Fruit fly (Drosophila melanogaster) whole organism, embryonic: ENCODE results near the gene Ir92a.
A peak's percentile ranks its signal among the peaks of the same experiment; 100 is the strongest.

Experiments
- CG11504 ChIP-seq: fragments of 200-800 bp; sonication (Bioruptor generic); optimal IDR thresholded peaks from 3 replicates; lab custom pipeline; 2019; ENCODE audit warnings: missing biosample characterization, mild to moderate bottlenecking, missing genetic modification characterization, moderate library complexity
- CG12391 ChIP-seq: fragments of 200-800 bp; sonication (Bioruptor generic); optimal IDR thresholded peaks from 3 replicates; lab custom pipeline; 2018; ENCODE audit warnings: missing biosample characterization, mild to moderate bottlenecking, missing genetic modification characterization, moderate library complexity
- CG13424 ChIP-seq: fragments of 200-800 bp; sonication (Bioruptor generic); optimal IDR thresholded peaks from 2 replicates; lab custom pipeline; 2019; ENCODE audit warnings: missing biosample characterization, mild to moderate bottlenecking, missing genetic modification characterization, moderate library complexity
- CG14667 ChIP-seq: fragments of 200-800 bp; sonication (Bioruptor generic); IDR thresholded peaks from 2 replicates; pipeline ENCODE4 v1.3.6; 2022; ENCODE audit warnings: missing biosample characterization, missing genetic modification characterization
- CG2116 ChIP-seq: fragments of 200-800 bp; sonication (Bioruptor generic); optimal IDR thresholded peaks from 3 replicates; lab custom pipeline; 2018; ENCODE audit warnings: missing biosample characterization, mild to moderate bottlenecking, missing genetic modification characterization
- CG2202 ChIP-seq: fragments of 200-800 bp; sonication (Bioruptor generic); optimal IDR thresholded peaks from 2 replicates; lab custom pipeline; 2018; ENCODE audit warnings: missing biosample characterization, mild to moderate bottlenecking, missing genetic modification characterization
- CG2875 ChIP-seq: fragments of 200-800 bp; sonication (Bioruptor generic); optimal IDR thresholded peaks from 2 replicates; lab custom pipeline; 2017; ENCODE audit warnings: missing biosample characterization, mild to moderate bottlenecking, missing genetic modification characterization, missing genetic modification reagents
- CG32772 ChIP-seq: fragments of 200-800 bp; sonication (Bioruptor generic); IDR thresholded peaks from 2 replicates; pipeline ENCODE4 v1.3.6; 2022; ENCODE audit warnings: missing biosample characterization, missing genetic modification characterization
- CG3281 ChIP-seq: fragments of 200-800 bp; sonication (Bioruptor generic); optimal IDR thresholded peaks from 3 replicates; lab custom pipeline; 2017; ENCODE audit warnings: missing biosample characterization, mild to moderate bottlenecking, missing genetic modification characterization
- CG4328 ChIP-seq: fragments of 200-800 bp; sonication (Bioruptor generic); optimal IDR thresholded peaks from 3 replicates; lab custom pipeline; 2017; ENCODE audit warnings: missing biosample characterization, missing genetic modification reagents, missing genetic modification characterization
- CG6689 ChIP-seq: fragments of 200-800 bp; sonication (Bioruptor generic); IDR thresholded peaks from 2 replicates; pipeline ENCODE4 v1.3.6; 2022; ENCODE audit warnings: missing biosample characterization, missing genetic modification characterization
- CTCF ChIP-seq: fragments of 200-800 bp; sonication (Bioruptor generic); optimal IDR thresholded peaks from 2 replicates; lab custom pipeline; 2017; ENCODE audit warnings: missing biosample characterization, mild to moderate bottlenecking, missing genetic modification characterization, moderate library complexity
- D ChIP-seq, 2 experiments: fragments of 200-800 bp in 1 of 2; fragments of >200 bp in 1 of 2; sonication (Bioruptor generic) in 1 of 2; optimal IDR thresholded peaks; 2 replicates in 1 of 2; 3 replicates in 1 of 2; lab custom pipeline; 2017; ENCODE audit warnings: mild to moderate bottlenecking in 1 of 2, missing biosample characterization in 1 of 2, missing genetic modification characterization in 1 of 2, missing genetic modification reagents in 1 of 2
- Dbx ChIP-seq: fragments of 200-800 bp; sonication (Bioruptor generic); IDR thresholded peaks from 3 replicates; pipeline ENCODE4 v1.3.6; 2022; ENCODE audit warnings: missing biosample characterization, missing genetic modification characterization
- Deaf1 ChIP-seq: fragments of 200-800 bp; optimal IDR thresholded peaks from 3 replicates; lab custom pipeline; 2019; ENCODE audit warnings: missing biosample characterization, mild to moderate bottlenecking, missing genetic modification characterization, moderate library complexity
- Drgx ChIP-seq: fragments of 200-800 bp; sonication (Bioruptor generic); IDR thresholded peaks from 2 replicates; pipeline ENCODE4 v1.3.6; 2022; ENCODE audit warnings: missing biosample characterization, missing genetic modification characterization
- Eip74EF ChIP-seq, 2 experiments: fragments of 200-800 bp in 1 of 2; fragments of >200 bp in 1 of 2; sonication (Bioruptor generic) in 1 of 2; optimal IDR thresholded peaks; 2 replicates each; lab custom pipeline; 2017 to 2019; ENCODE audit warnings: missing biosample characterization in 2 of 2, missing genetic modification characterization in 2 of 2, mild to moderate bottlenecking in 1 of 2, moderate library complexity in 1 of 2
- Ets65A ChIP-seq: fragments of 200-800 bp; sonication (Bioruptor generic); peaks from one replicate; lab custom pipeline; 2016; ENCODE audit warnings: missing biosample characterization, missing genetic modification characterization
- GATAe ChIP-seq: fragments of 200-800 bp; sonication (Bioruptor generic); conservative IDR thresholded peaks from 2 replicates; pipeline ENCODE4 v1.3.6; 2022; ENCODE audit warnings: missing biosample characterization, missing genetic modification characterization
- Gug ChIP-seq: fragments of 200-800 bp; sonication (Bioruptor generic); IDR thresholded peaks from 4 replicates; pipeline ENCODE4 v1.3.6; 2022; ENCODE audit warnings: missing biosample characterization, missing genetic modification characterization
- Hand ChIP-seq: fragments of 200-800 bp; sonication (Bioruptor generic); optimal IDR thresholded peaks from 2 replicates; lab custom pipeline; 2017; ENCODE audit warnings: mild to moderate bottlenecking, missing biosample characterization, missing genetic modification reagents, missing genetic modification characterization
- Hsf ChIP-seq: fragments of 200-800 bp; sonication (Bioruptor generic); optimal IDR thresholded peaks from 3 replicates; lab custom pipeline; 2016; ENCODE audit warnings: missing biosample characterization, missing genetic modification characterization
- MTF-1 ChIP-seq: fragments of 200-800 bp; sonication (Bioruptor generic); optimal IDR thresholded peaks from 2 replicates; lab custom pipeline; 2018; ENCODE audit warnings: missing biosample characterization, mild to moderate bottlenecking, missing genetic modification characterization, borderline replicate concordance
- Meics ChIP-seq: fragments of 200-800 bp; sonication (Bioruptor generic); optimal IDR thresholded peaks from 2 replicates; lab custom pipeline; 2017; ENCODE audit warnings: missing biosample characterization, mild to moderate bottlenecking, missing genetic modification characterization
- Oli ChIP-seq: fragments of 200-800 bp; sonication (Bioruptor generic); optimal IDR thresholded peaks from 2 replicates; lab custom pipeline; 2018; ENCODE audit warnings: missing biosample characterization, mild to moderate bottlenecking, missing genetic modification characterization, moderate library complexity
- Pdp1 ChIP-seq, 2 experiments: fragments of 200-800 bp; sonication (Bioruptor generic); optimal IDR thresholded peaks; 3 replicates each; lab custom pipeline; 2016; ENCODE audit warnings: missing biosample characterization in 2 of 2, missing genetic modification characterization in 2 of 2, mild to moderate bottlenecking in 1 of 2, moderate library complexity in 1 of 2
- Sry-δ ChIP-seq: fragments of 200-800 bp; sonication (Bioruptor generic); optimal IDR thresholded peaks from 2 replicates; lab custom pipeline; 2016; ENCODE audit warnings: missing biosample characterization, missing genetic modification characterization
- Stat92E ChIP-seq, 3 experiments: fragments of >200 bp in 2 of 3; fragments of 200-800 bp in 1 of 3; sonication (Bioruptor generic) in 1 of 3; optimal IDR thresholded peaks; 2 replicates each; lab custom pipeline; 2017 to 2019; ENCODE audit warnings: missing biosample characterization in 3 of 3, missing genetic modification characterization in 3 of 3, mild to moderate bottlenecking in 1 of 3, moderate library complexity in 1 of 3
- abd-A ChIP-seq: fragments of 200-800 bp; sonication (Bioruptor generic); optimal IDR thresholded peaks from 3 replicates; lab custom pipeline; 2019; ENCODE audit warnings: missing biosample characterization, mild to moderate bottlenecking, missing genetic modification characterization, moderate library complexity
- bsh ChIP-seq, 2 experiments: fragments of 200-800 bp; sonication (Bioruptor generic); optimal IDR thresholded peaks; 2 replicates each; lab custom pipeline; 2017 to 2018; ENCODE audit warnings: mild to moderate bottlenecking in 2 of 2, missing biosample characterization in 2 of 2, missing genetic modification characterization in 2 of 2, moderate library complexity in 1 of 2
- cg ChIP-seq: fragments of 200-800 bp; sonication (Bioruptor generic); optimal IDR thresholded peaks from 3 replicates; lab custom pipeline; 2019; ENCODE audit warnings: missing biosample characterization, mild to moderate bottlenecking, missing genetic modification characterization, moderate library complexity
- dmrt99B ChIP-seq: fragments of 200-800 bp; sonication (Bioruptor generic); optimal IDR thresholded peaks from 2 replicates; lab custom pipeline; 2018; ENCODE audit warnings: missing biosample characterization, mild to moderate bottlenecking, missing genetic modification characterization, moderate library complexity
- emc ChIP-seq: fragments of 200-800 bp; sonication (Bioruptor generic); optimal IDR thresholded peaks from 2 replicates; lab custom pipeline; 2016; ENCODE audit warnings: missing biosample characterization, missing genetic modification characterization
- gt ChIP-seq: fragments of 200-800 bp; sonication (Bioruptor generic); IDR thresholded peaks from 2 replicates; pipeline ENCODE4 v1.3.6; 2022; ENCODE audit warnings: missing biosample characterization, missing genetic modification characterization
- ind ChIP-seq: fragments of 200-800 bp; sonication (Bioruptor generic); optimal IDR thresholded peaks from 3 replicates; lab custom pipeline; 2016; ENCODE audit warnings: missing biosample characterization, missing genetic modification characterization
- insv ChIP-seq, 2 experiments: fragments of 200-800 bp; sonication (Bioruptor generic); optimal IDR thresholded peaks; 3 replicates each; lab custom pipeline; 2016 to 2018; ENCODE audit warnings: missing biosample characterization in 2 of 2, missing genetic modification characterization in 2 of 2
- lab ChIP-seq: fragments of 200-800 bp; sonication (Bioruptor generic); optimal IDR thresholded peaks from 3 replicates; lab custom pipeline; 2017; ENCODE audit warnings: missing biosample characterization, missing genetic modification characterization, mild to moderate bottlenecking, moderate library complexity, missing genetic modification reagents
- mirr ChIP-seq: fragments of 200-800 bp; sonication (Bioruptor generic); optimal IDR thresholded peaks from 3 replicates; lab custom pipeline; 2018; ENCODE audit warnings: missing biosample characterization, mild to moderate bottlenecking, missing genetic modification characterization
- phol ChIP-seq: fragments of 200-800 bp; sonication (Bioruptor generic); optimal IDR thresholded peaks from 3 replicates; lab custom pipeline; 2018; ENCODE audit warnings: missing biosample characterization, mild to moderate bottlenecking, missing genetic modification characterization, moderate library complexity
- sr ChIP-seq: fragments of 200-800 bp; sonication (Bioruptor generic); IDR thresholded peaks from 3 replicates; pipeline ENCODE4 v1.3.6; 2022; ENCODE audit warnings: missing biosample characterization, missing genetic modification characterization
- stwl ChIP-seq: fragments of 200-800 bp; sonication (Bioruptor generic); optimal IDR thresholded peaks from 3 replicates; lab custom pipeline; 2018; ENCODE audit warnings: missing biosample characterization, mild to moderate bottlenecking, missing genetic modification characterization, moderate library complexity

Gene Ir92a

dm6 chr3R:20327572-20328483 is 10.9 kb upstream of the Ir92a start, which contains the start of the genes CG4360 and Sirt2 (continued):
- TF ChIP-seq ind: peak; percentile 34
- no peak for TF ChIP-seq bsh (GFP tag; optimal IDR thresholded peaks at IDR 0.05; lab: Kevin White, UChicago)
- TF ChIP-seq mirr: peak; percentile 39

dm6 chr3R:20332688-20333087 is 6.1 kb upstream of the Ir92a start:
- TF ChIP-seq CG11504 (tag; lab: Kevin White, UChicago) (peak; percentile 21), cg (GFP tag; lab: Kevin White, UChicago) (peak; percentile 40), stwl (tag; lab: Kevin White, UChicago) (peak; percentile 96), CG3281 (GFP tag; lab: Kevin White, UChicago) (no peak), Gug (no peak), gt (GFP tag; lab: Robert Waterston, UW) (no peak), lab (GFP tag; lab: Kevin White, UChicago) (peak; percentile 7), CG2116 (GFP tag; lab: Kevin White, UChicago) (peak; percentile 3), Meics (GFP tag; lab: Kevin White, UChicago) (peak; percentile 4), CG6689 (no peak), abd-A (tag; lab: Kevin White, UChicago) (peak; percentile 47), phol (tag; lab: Kevin White, UChicago) (no peak), Dbx (GFP tag; lab: Robert Waterston, UW) (no peak), Pdp1 (GFP tag; optimal IDR thresholded peaks at IDR 0.05; lab: Kevin White, UChicago) (peak in 1 of 2 experiments; percentile 40), sr (GFP tag; lab: Robert Waterston, UW) (0 out of 3 replicates have a peak, but pooled peaks have one; percentile 34), Oli (tag; lab: Kevin White, UChicago) (peak; percentile 0), CG14667 (GFP tag; lab: Robert Waterston, UW) (no peak), Stat92E (GFP tag; optimal IDR thresholded peaks at IDR 0.05; lab: Kevin White, UChicago) (no peak)

dm6 chr3R:20346903-20347302 is 8.1 kb downstream of the Ir92a start:
- TF ChIP-seq CTCF (peak; percentile 76), D (optimal IDR thresholded peaks at IDR 0.05; lab: Kevin White, UChicago) (no peak), D (GFP tag; optimal IDR thresholded peaks at IDR 0.05; lab: Kevin White, UChicago) (no peak)

- TF ChIP-seq Ets65A (GFP tag; lab: Kevin White, UChicago) (peak; percentile 92), CG2202 (tag; lab: Kevin White, UChicago) (no peak)
Observed at dm6 chr3R:20350278-20350677, 11.5 kb downstream of the Ir92a start.

dm6 chr3R:20360008-20360407 is 21.2 kb downstream of the Ir92a start, which contains the start of gene MtnC:
MtnC (plus strand) TSS chr3R:20360308.
- TF ChIP-seq CG2875 (GFP tag; lab: Kevin White, UChicago) (no peak), MTF-1 (peak; percentile 68), Deaf1 (tag; lab: Kevin White, UChicago) (no peak), Sry-δ (GFP tag; lab: Kevin White, UChicago) (no peak), Eip74EF (GFP tag; optimal IDR thresholded peaks at IDR 0.05; lab: Kevin White, UChicago) (no peak), insv (GFP tag; optimal IDR thresholded peaks at IDR 0.05; lab: Kevin White, UChicago) (no peak), emc (no peak), GATAe (GFP tag; lab: Robert Waterston, UW) (peak; percentile 64), CG12391 (no peak), Drgx (no peak), CG32772 (no peak), CG4328 (GFP tag; lab: Kevin White, UChicago) (no peak), Hsf (GFP tag; lab: Kevin White, UChicago) (no peak), CG13424 (tag; lab: Kevin White, UChicago) (peak; percentile 2), CG2202 (tag; lab: Kevin White, UChicago) (no peak), dmrt99B (tag; lab: Kevin White, UChicago) (peak; percentile 20), Hand (no peak)
- TF ChIP-seq, all 482 proteins: peak for 4
